Fruit fly (Drosophila melanogaster): Measurements from ENCODE around the gene CG33668.
A peak's percentile ranks its signal among the peaks of the same experiment; 100 is the strongest.
"Not testable (repeated sequence)": the region's sequence is repeated elsewhere in the genome, so short reads cannot be mapped to it uniquely, and the experiment has no call there.

The CG33668 gene

dm6 chrX:6419334-6419733, at the start of gene CG33668:
Gene CG33668 (minus strand): TSS chrX:6419434.
- not testable (repeated sequence) for TF ChIP-seq CG17801 (GFP tag; optimal IDR thresholded peaks at IDR 0.05; ENCODE audit: partially characterized antibody)

- TF ChIP-seq CG17801 (GFP tag; optimal IDR thresholded peaks at IDR 0.05; ENCODE audit: partially characterized antibody), result no peak
These were observed 38.7 kb upstream of the CG33668 start for dm6 chrX:6457888-6458287.

- no peak for TF ChIP-seq CG17801 (GFP tag; optimal IDR thresholded peaks at IDR 0.05; ENCODE audit: partially characterized antibody)
These were observed 20.3 kb upstream of the CG33668 start for dm6 chrX:6439495-6439894.

dm6 chrX:6400000-6400399, 19.2 kb downstream of the CG33668 start, which contains the start of gene CG33669:
Gene CG33669 (minus strand): TSS chrX:6400100.
- not testable (repeated sequence) for TF ChIP-seq CG17801 (GFP tag; optimal IDR thresholded peaks at IDR 0.05; ENCODE audit: partially characterized antibody)

dm6 chrX:6383920-6384319, 35.3 kb downstream of the CG33668 start, which contains the start of gene CG33664:
Gene CG33664 (plus strand): TSS chrX:6384220.
- not testable (repeated sequence) for TF ChIP-seq CG17801 (GFP tag; optimal IDR thresholded peaks at IDR 0.05; ENCODE audit: partially characterized antibody)

- TF ChIP-seq CG17801 (GFP tag; optimal IDR thresholded peaks at IDR 0.05; ENCODE audit: partially characterized antibody), result no peak
These were observed 42.5 kb downstream of the CG33668 start for dm6 chrX:6376748-6377147.

- TF ChIP-seq CG17801 (GFP tag; optimal IDR thresholded peaks at IDR 0.05; ENCODE audit: partially characterized antibody), result no peak
These were observed 43.6 kb downstream of the CG33668 start for dm6 chrX:6375636-6376035.

dm6 chrX:6372769-6373197, 46.5 kb downstream of the CG33668 start, which contains the start of gene PpV:
Gene PpV (minus strand): TSS chrX:6372915.
- peak; percentile 95 for TF ChIP-seq CG17801 (GFP tag; optimal IDR thresholded peaks at IDR 0.05; ENCODE audit: partially characterized antibody)

Data from ovary, adult (tissue).